Worm (Caenorhabditis elegans) whole organism, midembryonic: ENCODE data around the gene R151.2.

ENCODE experiments used
- T22C8.4 ChIP-seq: fragments of 200-800 bp; sonication (Bioruptor generic); IDR thresholded peaks from 2 replicates; pipeline ENCODE4 v1.3.6; 2022; ENCODE audit warnings: missing genetic modification characterization, missing compliant biosample characterization
- cog-1 ChIP-seq: sonication (generic microtip); optimal IDR thresholded peaks from 2 replicates; lab custom pipeline; 2016; ENCODE audit warnings: missing genetic modification characterization, missing compliant biosample characterization
- flt-1 ChIP-seq: fragments of 200-800 bp; sonication (Bioruptor generic); IDR thresholded peaks from 2 replicates; pipeline ENCODE4 v1.3.6; 2022; ENCODE audit warnings: missing genetic modification characterization, missing compliant biosample characterization
- klf-2 ChIP-seq: fragments of 200-800 bp; sonication (Bioruptor generic); conservative IDR thresholded peaks from 2 replicates; pipeline ENCODE4 v1.3.6; 2022; ENCODE audit warnings: missing genetic modification reagents, missing genetic modification characterization, missing compliant biosample characterization
- med-1 ChIP-seq: sonication (generic microtip); optimal IDR thresholded peaks from 2 replicates; lab custom pipeline; 2017; ENCODE audit warnings: missing genetic modification characterization, mild to moderate bottlenecking, missing compliant biosample characterization, antibody characterized with exemption, missing genetic modification reagents; ENCODE audit not compliant: insufficient read depth
- ref-1 ChIP-seq: fragments of 200-800 bp; sonication (Bioruptor generic); conservative IDR thresholded peaks from 2 replicates; pipeline ENCODE4 v1.3.6; 2022; ENCODE audit warnings: missing genetic modification reagents, missing genetic modification characterization, missing compliant biosample characterization
- tab-1 ChIP-seq: fragments of 200-800 bp; sonication (Bioruptor generic); IDR thresholded peaks from 2 replicates; pipeline ENCODE4 v1.3.6; 2022; ENCODE audit warnings: missing genetic modification characterization, missing compliant biosample characterization
- ztf-23 ChIP-seq: fragments of 200-800 bp; sonication (Bioruptor generic); IDR thresholded peaks from 2 replicates; pipeline ENCODE4 v1.3.6; 2022; ENCODE audit warnings: missing genetic modification reagents, missing genetic modification characterization, missing compliant biosample characterization
- ztf-29 ChIP-seq: fragments of 200-800 bp; sonication (Bioruptor generic); IDR thresholded peaks from 2 replicates; pipeline ENCODE4 v1.3.6; 2022; ENCODE audit warnings: missing genetic modification reagents, missing genetic modification characterization, missing compliant biosample characterization

Gene R151.2

DNA sequence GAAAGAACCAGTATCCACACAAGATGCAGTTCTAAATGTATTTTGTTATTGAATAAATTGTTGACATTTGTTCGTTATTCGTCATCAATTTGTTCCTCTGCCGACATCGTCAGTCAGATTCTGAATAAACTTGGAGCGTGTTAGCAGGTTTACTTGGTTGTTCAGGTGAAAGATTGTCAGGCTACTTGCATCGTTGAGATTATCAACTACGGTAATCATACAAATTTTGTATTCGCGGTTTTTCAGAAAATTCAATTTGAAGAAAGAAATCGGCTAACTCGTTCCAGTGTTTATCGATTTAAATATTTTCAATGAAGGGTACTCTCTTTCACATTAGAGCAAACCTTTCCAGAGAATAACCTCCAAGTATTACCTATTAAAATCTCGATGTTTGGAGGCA is at the start of gene R151.2:
Gene R151.2 (plus strand): TSS at position 247 of the 400 bp plus-strand sequence.
- TF ChIP-seq med-1 (GFP tag; lab: Kevin White, UChicago) = no peak
- TF ChIP-seq ztf-29 (GFP tag; lab: Robert Waterston, UW) = no peak
- TF ChIP-seq klf-2 = no peak
- no peak for TF ChIP-seq cog-1 (tag; lab: Kevin White, UChicago)
- TF ChIP-seq T22C8.4 = no peak
- TF ChIP-seq ref-1 (GFP tag; lab: Robert Waterston, UW) = no peak
- TF ChIP-seq tab-1 (GFP tag; lab: Robert Waterston, UW) = no peak
- TF ChIP-seq flt-1 (GFP tag; lab: Robert Waterston, UW) = no peak
- no peak for TF ChIP-seq ztf-23

DNA sequence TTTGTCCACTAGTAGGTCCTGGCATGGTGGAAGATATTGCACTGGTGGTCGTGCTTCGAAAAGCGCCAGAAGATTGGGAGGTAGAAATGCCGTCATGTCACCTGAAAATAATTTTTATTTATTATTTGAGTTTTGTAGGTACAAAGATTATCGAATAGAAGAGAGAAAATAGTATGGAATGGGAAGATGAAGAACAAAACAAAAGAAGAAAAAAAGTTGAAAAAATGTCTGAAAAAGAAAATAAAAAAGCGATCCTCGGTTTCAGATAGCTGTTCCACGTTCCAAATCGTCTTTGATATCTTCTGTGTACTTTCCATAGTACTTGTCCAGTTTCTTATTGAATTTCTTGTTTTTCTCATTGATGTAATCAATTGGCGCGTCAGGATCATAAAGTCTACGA is 48.7 kb upstream of the R151.2 start, which contains the start of gene rnp-7:
Gene rnp-7 (minus strand): TSS at position 101 of the 400 bp plus-strand sequence.
- TF ChIP-seq T22C8.4 (no peak), ztf-23 (no peak), ref-1 (GFP tag; lab: Robert Waterston, UW) (no peak), flt-1 (GFP tag; lab: Robert Waterston, UW) (no peak), med-1 (GFP tag; lab: Kevin White, UChicago) (no peak), klf-2 (no peak), cog-1 (tag; lab: Kevin White, UChicago) (no peak), tab-1 (GFP tag; lab: Robert Waterston, UW) (no peak), ztf-29 (GFP tag; lab: Robert Waterston, UW) (no peak)

DNA sequence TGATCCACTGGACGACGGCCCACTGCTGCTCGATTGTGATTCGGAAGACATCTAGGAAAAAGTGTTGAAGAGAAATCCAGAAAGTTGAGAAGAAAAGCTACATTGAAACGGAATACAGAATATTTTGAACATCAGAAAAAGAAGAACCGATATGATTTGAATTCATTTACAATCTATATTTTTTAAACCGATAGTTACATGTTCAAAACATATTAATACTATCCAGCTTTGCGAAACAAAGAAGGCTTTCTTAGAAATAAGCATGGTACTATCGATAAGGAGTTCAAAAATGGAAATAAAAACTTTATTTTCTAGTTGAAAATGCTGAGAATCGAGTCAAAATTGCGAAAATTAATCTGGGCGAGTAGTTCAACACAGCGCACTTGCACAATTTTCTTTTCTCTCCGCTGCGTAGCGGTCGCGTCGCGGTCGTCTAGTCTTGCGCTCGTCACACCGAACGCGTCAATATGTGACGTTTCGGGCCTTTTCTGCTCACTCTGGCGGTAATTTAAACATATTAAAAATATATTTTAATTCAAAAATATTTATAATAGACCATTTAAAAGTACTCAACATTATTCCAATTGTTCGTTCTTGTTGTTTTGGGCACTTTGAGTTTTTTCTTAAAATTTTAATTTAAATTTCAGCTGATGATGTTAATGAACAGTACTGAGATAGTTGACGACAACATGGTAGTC is 47.6 kb upstream of the R151.2 start, which contains the start of the genes syf-2 and K04G7.1:
Gene syf-2 (minus strand): TSS at position 51 of the 698 bp plus-strand sequence.
Gene K04G7.1 (plus strand): TSS at position 648 of the 698 bp plus-strand sequence.
- TF ChIP-seq flt-1 (GFP tag; lab: Robert Waterston, UW) (no peak; the same call in 1 of the 2 replicates), cog-1 (tag; lab: Kevin White, UChicago) (peak; percentile 75), T22C8.4 (no peak), ref-1 (GFP tag; lab: Robert Waterston, UW) (no peak), ztf-23 (peak; percentile 67; the same call in 1 of the 2 replicates)

DNA sequence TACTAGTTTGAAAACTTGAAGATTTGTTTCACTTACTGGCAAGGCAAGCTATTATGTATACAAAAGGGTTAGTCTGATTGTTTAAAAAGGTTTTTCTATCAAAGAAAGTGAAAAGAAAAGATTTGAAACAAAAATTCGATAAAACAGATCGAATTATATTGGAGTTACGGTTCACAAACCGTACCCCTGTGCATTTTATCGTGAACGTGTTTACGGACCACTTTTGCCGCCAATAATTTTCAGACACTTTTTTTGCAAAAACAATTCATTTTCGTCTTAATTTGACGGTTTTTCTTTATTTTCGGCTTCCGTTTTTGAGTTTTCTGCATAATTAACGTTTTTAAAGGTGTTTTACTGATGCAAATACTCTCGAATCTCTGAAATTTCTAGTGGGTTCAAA is 44.5 kb upstream of the R151.2 start:
- TF ChIP-seq cog-1 (tag; lab: Kevin White, UChicago) (no peak), klf-2 (no peak), flt-1 (GFP tag; lab: Robert Waterston, UW) (no peak), med-1 (GFP tag; lab: Kevin White, UChicago) (no peak), T22C8.4 (no peak), ztf-23 (no peak), ztf-29 (GFP tag; lab: Robert Waterston, UW) (no peak), tab-1 (GFP tag; lab: Robert Waterston, UW) (no peak), ref-1 (GFP tag; lab: Robert Waterston, UW) (no peak)

DNA sequence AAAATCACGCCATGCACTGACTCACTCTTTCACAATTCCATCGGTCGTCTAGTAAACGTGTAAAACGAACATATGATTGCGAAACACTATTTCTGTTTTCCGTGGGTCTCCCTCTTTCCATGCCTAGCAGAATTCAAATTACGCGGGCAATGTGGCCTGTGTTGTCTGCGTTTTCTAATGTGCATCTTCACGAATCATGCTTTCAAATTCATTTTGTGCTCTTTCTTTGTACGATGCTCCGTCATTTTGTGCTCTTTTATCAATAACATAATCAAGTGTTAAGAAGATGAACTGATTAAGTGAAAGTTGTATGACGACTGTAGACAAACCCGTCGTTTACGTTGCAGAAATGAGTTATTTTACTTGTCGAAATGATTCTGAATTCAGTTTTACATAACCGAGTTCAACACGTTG is 43.9 kb upstream of the R151.2 start:
- TF ChIP-seq ref-1 (GFP tag; lab: Robert Waterston, UW) (no peak), ztf-23 (no peak), med-1 (GFP tag; lab: Kevin White, UChicago) (no peak), tab-1 (GFP tag; lab: Robert Waterston, UW) (no peak)

DNA sequence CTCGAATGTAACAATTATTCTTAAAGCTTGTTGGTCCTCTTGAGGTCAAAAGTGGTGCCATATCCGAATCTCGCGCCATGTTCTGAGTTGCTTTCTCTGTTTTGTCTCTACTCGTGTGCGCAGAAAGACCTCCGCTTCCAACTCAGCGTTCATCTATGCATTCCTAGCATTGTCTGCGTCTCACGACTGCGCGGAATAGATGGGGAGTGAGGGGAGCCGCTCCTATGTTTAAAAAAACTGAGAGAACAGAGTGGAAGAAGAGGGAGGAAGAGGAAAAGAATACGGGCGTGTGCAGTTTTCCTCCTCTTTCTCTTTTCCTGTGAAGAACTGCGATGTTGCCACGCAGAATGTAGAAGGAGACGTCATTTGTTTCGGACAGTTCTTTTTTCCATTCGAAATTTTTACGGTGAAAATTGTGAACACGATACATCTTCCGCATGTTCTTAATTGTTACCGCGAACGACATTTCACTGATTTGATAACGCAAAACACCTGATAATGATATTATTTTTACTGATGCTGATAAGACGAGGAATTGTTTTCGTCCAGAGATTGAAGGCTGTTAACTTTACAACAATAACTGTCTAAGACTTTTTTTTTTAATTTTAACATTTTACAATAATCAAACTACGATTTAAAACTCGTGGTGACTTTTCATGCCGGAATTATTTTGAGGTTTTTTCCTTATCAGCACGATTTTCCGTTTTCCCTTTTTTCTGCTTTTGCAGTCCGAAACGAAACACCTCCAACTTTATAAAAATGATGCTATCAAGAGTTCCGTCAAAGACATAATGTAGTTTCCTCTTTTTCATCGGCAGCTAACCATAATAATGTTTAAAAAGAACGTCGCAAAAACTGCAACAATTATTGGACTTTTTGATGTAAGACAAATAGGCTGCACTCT is 42.9 kb upstream of the R151.2 start:
- TF ChIP-seq flt-1 (GFP tag; lab: Robert Waterston, UW) = no peak
- TF ChIP-seq ztf-29 (GFP tag; lab: Robert Waterston, UW) = no peak
- no peak for TF ChIP-seq cog-1 (tag; lab: Kevin White, UChicago)
- no peak for TF ChIP-seq tab-1 (GFP tag; lab: Robert Waterston, UW)
- no peak for TF ChIP-seq ref-1 (GFP tag; lab: Robert Waterston, UW)
- TF ChIP-seq T22C8.4 = no peak
- no peak for TF ChIP-seq klf-2
- TF ChIP-seq ztf-23 = no peak
- TF ChIP-seq med-1 (GFP tag; lab: Kevin White, UChicago) = no peak

DNA sequence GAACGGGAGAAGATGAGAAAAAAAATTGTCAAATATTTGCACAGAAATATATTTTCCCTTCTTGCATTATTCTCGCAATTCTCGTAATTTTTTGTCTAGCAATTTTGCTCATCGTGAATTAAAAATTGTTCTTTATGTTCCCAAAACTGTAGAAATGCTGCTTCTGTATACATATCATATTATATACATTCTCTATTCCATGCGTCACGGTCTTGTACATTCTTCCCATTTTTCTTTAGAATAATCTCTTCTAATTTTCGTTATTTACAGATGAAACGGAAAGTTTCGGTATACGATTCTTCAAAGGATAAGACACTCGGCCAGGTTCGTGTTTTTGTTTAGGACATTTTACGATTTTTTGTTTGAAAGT is 42.2 kb upstream of the R151.2 start, which contains the start of gene acs-4:
Gene acs-4 (plus strand): TSS at position 271 of the 370 bp plus-strand sequence.
- no peak for TF ChIP-seq ztf-23
- no peak for TF ChIP-seq ref-1 (GFP tag; lab: Robert Waterston, UW)
- no peak for TF ChIP-seq tab-1 (GFP tag; lab: Robert Waterston, UW)
- TF ChIP-seq flt-1 (GFP tag; lab: Robert Waterston, UW) = no peak
- TF ChIP-seq T22C8.4 = no peak
- no peak for TF ChIP-seq ztf-29 (GFP tag; lab: Robert Waterston, UW)
- no peak for TF ChIP-seq med-1 (GFP tag; lab: Kevin White, UChicago)
- no peak for TF ChIP-seq cog-1 (tag; lab: Kevin White, UChicago)
- no peak for TF ChIP-seq klf-2

DNA sequence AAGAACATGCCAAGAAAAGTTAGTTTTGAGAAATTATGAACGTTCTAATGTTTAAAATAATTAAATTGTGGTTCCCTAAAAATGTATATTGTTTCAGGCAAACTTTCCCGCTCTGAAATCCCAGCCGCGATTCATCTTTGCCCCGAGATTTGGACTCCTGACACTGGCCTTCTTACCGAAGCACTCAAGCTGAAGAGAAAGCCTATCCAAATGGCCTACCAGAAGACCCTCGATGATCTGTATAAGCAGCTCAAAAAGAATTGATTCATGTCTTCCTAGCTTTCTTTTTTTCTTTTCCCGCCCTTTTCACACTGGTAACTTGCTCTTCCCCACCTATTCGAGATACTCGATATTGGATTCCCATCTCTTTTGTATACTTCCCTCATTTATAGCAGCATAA is 39.7 kb upstream of the R151.2 start:
- TF ChIP-seq ztf-29 (GFP tag; lab: Robert Waterston, UW) (no peak), ref-1 (GFP tag; lab: Robert Waterston, UW) (no peak), med-1 (GFP tag; lab: Kevin White, UChicago) (no peak), flt-1 (GFP tag; lab: Robert Waterston, UW) (no peak), ztf-23 (no peak), tab-1 (GFP tag; lab: Robert Waterston, UW) (no peak), klf-2 (no peak)

DNA sequence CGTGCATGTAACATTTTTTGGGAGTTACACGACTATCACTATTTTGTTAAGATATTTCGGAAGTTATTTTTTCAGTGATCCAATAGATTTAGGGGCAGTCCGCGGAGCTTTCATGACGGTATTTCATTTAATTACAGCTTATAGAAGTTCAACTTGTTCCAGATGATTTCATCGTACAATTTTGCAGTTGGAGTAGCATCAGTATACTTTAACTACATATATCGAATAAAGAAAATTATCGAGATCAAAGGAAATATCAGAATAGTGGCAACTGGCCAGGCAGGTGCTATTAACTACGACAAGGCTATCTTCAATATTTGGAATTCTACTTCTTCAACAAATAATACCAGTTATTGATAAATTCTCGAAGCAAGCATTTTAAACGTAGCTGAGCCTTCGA is 31.3 kb upstream of the R151.2 start:
- no peak for TF ChIP-seq klf-2
- TF ChIP-seq ztf-23 = no peak
- no peak for TF ChIP-seq tab-1 (GFP tag; lab: Robert Waterston, UW)
- TF ChIP-seq T22C8.4 = no peak
- TF ChIP-seq ztf-29 (GFP tag; lab: Robert Waterston, UW) = no peak
- TF ChIP-seq cog-1 (tag; lab: Kevin White, UChicago) = no peak
- TF ChIP-seq flt-1 (GFP tag; lab: Robert Waterston, UW) = no peak
- TF ChIP-seq ref-1 (GFP tag; lab: Robert Waterston, UW) = no peak
- TF ChIP-seq med-1 (GFP tag; lab: Kevin White, UChicago) = no peak
